Worm (Caenorhabditis elegans) whole organism, young adult: ENCODE data around the gene Y46G5A.8.

Source experiments
- B0035.1 ChIP-seq: sonication (generic microtip); optimal IDR thresholded peaks from 2 replicates; lab custom pipeline; 2016; ENCODE audit warnings: missing genetic modification characterization, mild to moderate bottlenecking, missing compliant biosample characterization, missing genotype, missing genetic modification reagents
- B0336.3 ChIP-seq: fragments of 200-800 bp; sonication (Bioruptor generic); IDR thresholded peaks from 2 replicates; pipeline ENCODE4 v1.3.6; 2022; ENCODE audit warnings: missing genetic modification characterization, missing compliant biosample characterization
- F22D6.2 ChIP-seq: sonication (generic microtip); optimal IDR thresholded peaks from 2 replicates; lab custom pipeline; 2016; ENCODE audit warnings: mild to moderate bottlenecking, missing genetic modification characterization, missing compliant biosample characterization
- F37B4.10 ChIP-seq: fragments of 200-800 bp; sonication (Bioruptor generic); IDR thresholded peaks from 2 replicates; pipeline ENCODE4 v1.3.6; 2022; ENCODE audit warnings: missing genetic modification characterization, missing compliant biosample characterization
- F49E8.2 ChIP-seq: sonication (generic microtip); optimal IDR thresholded peaks from 3 replicates; lab custom pipeline; 2017; ENCODE audit warnings: missing genetic modification characterization, mild to moderate bottlenecking, missing compliant biosample characterization, antibody characterized with exemption, moderate library complexity; ENCODE audit not compliant: insufficient read depth
- F52B5.7 ChIP-seq: sonication (generic microtip); optimal IDR thresholded peaks from 2 replicates; lab custom pipeline; 2016; ENCODE audit warnings: mild to moderate bottlenecking, missing genetic modification characterization, missing compliant biosample characterization
- F55B11.4 ChIP-seq: sonication (generic microtip); optimal IDR thresholded peaks from 2 replicates; lab custom pipeline; 2016; ENCODE audit warnings: missing compliant biosample characterization, missing genetic modification characterization, borderline replicate concordance; ENCODE audit not compliant: insufficient read depth
- F57A8.1 ChIP-seq: fragments of 200-800 bp; sonication (Bioruptor generic); optimal IDR thresholded peaks from 2 replicates; lab custom pipeline; 2018; ENCODE audit warnings: mild to moderate bottlenecking, missing genetic modification characterization, moderate library complexity, missing compliant biosample characterization
- F57C9.4 ChIP-seq: sonication (generic microtip); optimal IDR thresholded peaks from 2 replicates; lab custom pipeline; 2017; ENCODE audit warnings: mild to moderate bottlenecking, missing genetic modification characterization, missing compliant biosample characterization
- K12H6.12 ChIP-seq: fragments of 200-800 bp; sonication (Bioruptor generic); optimal IDR thresholded peaks from 2 replicates; lab custom pipeline; 2018; ENCODE audit warnings: mild to moderate bottlenecking, missing genetic modification characterization, missing compliant biosample characterization
- Y53F4B.3 ChIP-seq: fragments of 200-800 bp; sonication (Bioruptor generic); IDR thresholded peaks from 2 replicates; pipeline ENCODE4 v1.3.6; 2022; ENCODE audit warnings: missing genetic modification reagents, missing genetic modification characterization, missing compliant biosample characterization
- Y53G8AR.9 ChIP-seq: fragments of 200-800 bp; sonication (Bioruptor generic); conservative IDR thresholded peaks from 2 replicates; pipeline ENCODE4 v1.3.6; 2022; ENCODE audit warnings: missing genetic modification reagents, missing genetic modification characterization, missing compliant biosample characterization
- Y67H2A.10 ChIP-seq: fragments of 200-800 bp; sonication (Bioruptor generic); conservative IDR thresholded peaks from 2 replicates; pipeline ENCODE4 v1.3.6; 2022; ENCODE audit warnings: missing genetic modification reagents, missing genetic modification characterization, missing compliant biosample characterization
- akir-1 ChIP-seq: fragments of 200-800 bp; sonication (Bioruptor generic); optimal IDR thresholded peaks from 2 replicates; lab custom pipeline; 2018; ENCODE audit warnings: mild to moderate bottlenecking, missing genetic modification characterization, moderate library complexity, missing compliant biosample characterization
- ama-1 ChIP-seq, 3 experiments: fragments of 150-350 bp in 1 of 3; sonication (generic microtip) in 2 of 3; optimal IDR thresholded peaks; 2 replicates each; lab custom pipeline; 2014 to 2018; ENCODE audit warnings: missing biosample characterization in 2 of 3, missing genetic modification characterization in 2 of 3, missing genetic modification reagents in 2 of 3
- atf-7 ChIP-seq: sonication (generic microtip); optimal IDR thresholded peaks from 2 replicates; lab custom pipeline; 2017; ENCODE audit warnings: mild to moderate bottlenecking, missing genetic modification characterization, missing compliant biosample characterization
- attf-5 ChIP-seq: fragments of 200-800 bp; sonication (Bioruptor generic); optimal IDR thresholded peaks from 2 replicates; lab custom pipeline; 2018; ENCODE audit warnings: mild to moderate bottlenecking, missing genetic modification characterization, missing compliant biosample characterization
- attf-6 ChIP-seq: fragments of 200-800 bp; sonication (Bioruptor generic); IDR thresholded peaks from 2 replicates; pipeline ENCODE4 v1.3.6; 2022; ENCODE audit warnings: missing genetic modification reagents, missing genetic modification characterization, missing compliant biosample characterization
- cebp-1 ChIP-seq, 2 experiments: fragments of 200-800 bp in 1 of 2; sonication (Bioruptor generic) in 1 of 2; sonication (generic microtip) in 1 of 2; IDR thresholded peaks in 1 of 2; optimal IDR thresholded peaks in 1 of 2; 2 replicates each; pipeline versions ENCODE4 v1.3.6 to Lab custom; 2017 to 2022; ENCODE audit warnings: missing compliant biosample characterization in 2 of 2, missing genetic modification characterization in 2 of 2, mild to moderate bottlenecking in 1 of 2, missing genetic modification reagents in 1 of 2, moderate library complexity in 1 of 2
- cebp-2 ChIP-seq: fragments of 200-800 bp; sonication (Bioruptor generic); IDR thresholded peaks from 2 replicates; pipeline ENCODE4 v1.3.6; 2022; ENCODE audit warnings: missing genetic modification characterization, missing compliant biosample characterization
- ceh-79 ChIP-seq: sonication (generic microtip); optimal IDR thresholded peaks from 2 replicates; lab custom pipeline; 2017; ENCODE audit warnings: mild to moderate bottlenecking, missing genetic modification characterization, missing compliant biosample characterization
- chd-7 ChIP-seq: sonication (generic microtip); optimal IDR thresholded peaks from 2 replicates; lab custom pipeline; 2016; ENCODE audit warnings: mild to moderate bottlenecking, missing genetic modification characterization, moderate library complexity, missing compliant biosample characterization
- dox-1 ChIP-seq: fragments of 200-800 bp; sonication (Bioruptor generic); IDR thresholded peaks from 2 replicates; pipeline ENCODE4 v1.3.6; 2022; ENCODE audit warnings: missing genetic modification reagents, missing genetic modification characterization, missing compliant biosample characterization
- efl-1 ChIP-seq: fragments of 150-350 bp; optimal IDR thresholded peaks from 2 replicates; lab custom pipeline; 2014; ENCODE audit warnings: missing biosample characterization, missing genetic modification reagents, missing genetic modification characterization
- egl-44 ChIP-seq: fragments of 200-800 bp; sonication (Bioruptor generic); IDR thresholded peaks from 2 replicates; pipeline ENCODE4 v1.3.6; 2022; ENCODE audit warnings: missing genetic modification reagents, missing genetic modification characterization, missing compliant biosample characterization
- egrh-3 ChIP-seq: fragments of 200-800 bp; sonication (Bioruptor generic); IDR thresholded peaks from 2 replicates; pipeline ENCODE4 v1.3.6; 2022; ENCODE audit warnings: missing genetic modification reagents, missing genetic modification characterization, missing compliant biosample characterization
- gei-17 ChIP-seq: fragments of 200-800 bp; sonication (Bioruptor generic); optimal IDR thresholded peaks from 2 replicates; lab custom pipeline; 2018; ENCODE audit warnings: mild to moderate bottlenecking, missing genetic modification characterization, missing compliant biosample characterization
- him-1 ChIP-seq: sonication (generic microtip); optimal IDR thresholded peaks from 2 replicates; lab custom pipeline; 2016; ENCODE audit warnings: missing genotype, missing genetic modification reagents, missing genetic modification characterization, missing compliant biosample characterization
- hlh-26 ChIP-seq: fragments of 200-800 bp; sonication (Bioruptor generic); conservative IDR thresholded peaks from 2 replicates; pipeline ENCODE4 v1.3.6; 2022; ENCODE audit warnings: missing genetic modification reagents, missing genetic modification characterization, missing compliant biosample characterization
- hmg-1.2 ChIP-seq: fragments of 200-800 bp; sonication (Bioruptor generic); IDR thresholded peaks from 2 replicates; pipeline ENCODE4 v1.3.6; 2022; ENCODE audit warnings: missing genetic modification reagents, missing genetic modification characterization, missing compliant biosample characterization
- lin-54 ChIP-seq: fragments of 200-800 bp; sonication (Bioruptor generic); optimal IDR thresholded peaks from 2 replicates; lab custom pipeline; 2018; ENCODE audit warnings: mild to moderate bottlenecking, missing genetic modification characterization, missing compliant biosample characterization
- madf-10 ChIP-seq: sonication (generic microtip); optimal IDR thresholded peaks from 2 replicates; lab custom pipeline; 2016; ENCODE audit warnings: mild to moderate bottlenecking, missing genetic modification characterization, missing compliant biosample characterization
- mcd-1 ChIP-seq: fragments of 200-800 bp; sonication (Bioruptor generic); IDR thresholded peaks from 2 replicates; pipeline ENCODE4 v1.3.6; 2022; ENCODE audit warnings: missing genetic modification reagents, missing genetic modification characterization, missing compliant biosample characterization
- nhr-120 ChIP-seq: fragments of 200-800 bp; sonication (Bioruptor generic); IDR thresholded peaks from 2 replicates; pipeline ENCODE4 v1.3.6; 2022; ENCODE audit warnings: missing genetic modification characterization, missing compliant biosample characterization
- nhr-179 ChIP-seq: sonication (generic microtip); optimal IDR thresholded peaks from 2 replicates; lab custom pipeline; 2016; ENCODE audit warnings: mild to moderate bottlenecking, missing genetic modification characterization, missing compliant biosample characterization
- nhr-27 ChIP-seq: fragments of 200-800 bp; sonication (Bioruptor generic); optimal IDR thresholded peaks from 2 replicates; lab custom pipeline; 2018; ENCODE audit warnings: mild to moderate bottlenecking, missing genetic modification characterization, moderate library complexity, missing compliant biosample characterization
- nhr-80 ChIP-seq: sonication (generic microtip); optimal IDR thresholded peaks from 2 replicates; lab custom pipeline; 2016; ENCODE audit warnings: missing genetic modification characterization, missing compliant biosample characterization
- pha-4 ChIP-seq: fragments of 150-350 bp; sonication (generic microtip); optimal IDR thresholded peaks from 2 replicates; lab custom pipeline; 2014; ENCODE audit warnings: missing biosample characterization, missing genetic modification reagents, missing genetic modification characterization
- rpc-1 ChIP-seq, 2 experiments: fragments of 150-350 bp in 1 of 2; sonication (generic microtip) in 1 of 2; optimal IDR thresholded peaks; 2 replicates each; lab custom pipeline; 2014 to 2018; ENCODE audit warnings: missing biosample characterization in 1 of 2, missing genetic modification characterization in 1 of 2, missing genetic modification reagents in 1 of 2, missing genotype in 1 of 2
- sea-2 ChIP-seq: fragments of 200-800 bp; sonication (Bioruptor generic); IDR thresholded peaks from 2 replicates; pipeline ENCODE4 v1.3.6; 2022; ENCODE audit warnings: missing genetic modification characterization, missing compliant biosample characterization
- snpc-1.1 ChIP-seq: sonication (generic microtip); optimal IDR thresholded peaks from 2 replicates; lab custom pipeline; 2017; ENCODE audit warnings: missing genetic modification characterization, mild to moderate bottlenecking, missing compliant biosample characterization, antibody characterized with exemption, moderate library complexity, missing genotype, missing genetic modification reagents; ENCODE audit not compliant: insufficient read depth
- tlf-1 ChIP-seq: fragments of 200-800 bp; sonication (Bioruptor generic); optimal IDR thresholded peaks from 2 replicates; lab custom pipeline; 2018; ENCODE audit warnings: mild to moderate bottlenecking, missing genetic modification characterization, missing compliant biosample characterization
- unc-62 ChIP-seq: fragments of 150-350 bp; optimal IDR thresholded peaks from 2 replicates; lab custom pipeline; 2014; ENCODE audit warnings: missing biosample characterization, missing genetic modification reagents, missing genetic modification characterization
- zfh-2 ChIP-seq: fragments of 200-800 bp; sonication (Bioruptor generic); conservative IDR thresholded peaks from 2 replicates; pipeline ENCODE4 v1.3.6; 2022; ENCODE audit warnings: missing genetic modification reagents, missing genetic modification characterization, missing compliant biosample characterization
- ztf-22 ChIP-seq: fragments of 200-800 bp; sonication (Bioruptor generic); optimal IDR thresholded peaks from 2 replicates; lab custom pipeline; 2018; ENCODE audit warnings: mild to moderate bottlenecking, missing genetic modification characterization, moderate library complexity, missing compliant biosample characterization

The Y46G5A.8 gene

ce11 chrII:12796040-12796502 lies 39.9 kb downstream of the Y46G5A.8 start, which contains the start of gene cpt-1:
Gene cpt-1 (minus strand): TSS chrII:12796452.
- TF ChIP-seq gei-17 (GFP tag; lab: Kevin White, UChicago) (peak; percentile 23), nhr-120 (GFP tag; lab: Robert Waterston, UW) (no peak), him-1 (no peak), Y53G8AR.9 (GFP tag; lab: Robert Waterston, UW) (peak; percentile 34), cebp-1 (GFP tag; IDR thresholded peaks at IDR 0.05; lab: Robert Waterston, UW) (no peak), cebp-1 (tag; optimal IDR thresholded peaks at IDR 0.05; lab: Kevin White, UChicago) (peak; percentile 15), Y67H2A.10 (no peak), nhr-179 (tag; lab: Kevin White, UChicago) (no peak), nhr-80 (tag; lab: Kevin White, UChicago) (no peak), zfh-2 (GFP tag; lab: Robert Waterston, UW) (0 out of 2 replicates have a peak, but pooled peaks have one; percentile 19), lin-54 (GFP tag; lab: Kevin White, UChicago) (no peak), F37B4.10 (GFP tag; lab: Robert Waterston, UW) (no peak), pha-4 (tag; lab: Kevin White, UChicago) (no peak), F57C9.4 (tag; lab: Kevin White, UChicago) (no peak), rpc-1 (optimal IDR thresholded peaks at IDR 0.05; lab: Kevin White, UChicago) (no peak), rpc-1 (tag; optimal IDR thresholded peaks at IDR 0.05; lab: Kevin White, UChicago) (no peak), hlh-26 (no peak), F55B11.4 (tag; lab: Kevin White, UChicago) (no peak), sea-2 (GFP tag; lab: Robert Waterston, UW) (no peak), cebp-2 (no peak), madf-10 (no peak), tlf-1 (no peak), F52B5.7 (tag; lab: Kevin White, UChicago) (no peak), mcd-1 (GFP tag; lab: Robert Waterston, UW) (peak; percentile 28; the same call in 1 of the 2 replicates), attf-6 (GFP tag; lab: Robert Waterston, UW) (no peak), F49E8.2 (tag; lab: Kevin White, UChicago) (no peak), chd-7 (tag; lab: Kevin White, UChicago) (peak; percentile 4), F22D6.2 (no peak)

- peak; percentile 73; the same call in 1 of the 2 replicates for TF ChIP-seq zfh-2 (GFP tag; lab: Robert Waterston, UW)
- TF ChIP-seq hmg-1.2 (GFP tag; lab: Robert Waterston, UW) = no peak
- no peak for TF ChIP-seq attf-5 (GFP tag; lab: Kevin White, UChicago)
- TF ChIP-seq K12H6.12 = no peak
- TF ChIP-seq ceh-79 (tag; lab: Kevin White, UChicago) = no peak
- TF ChIP-seq dox-1 (GFP tag; lab: Robert Waterston, UW) = peak; percentile 40; the same call in 1 of the 2 replicates
- TF ChIP-seq atf-7 = peak; percentile 47
- TF ChIP-seq gei-17 (GFP tag; lab: Kevin White, UChicago) = no peak
- TF ChIP-seq ztf-22 (GFP tag; lab: Kevin White, UChicago) = no peak
- no peak for TF ChIP-seq F57A8.1 (GFP tag; lab: Kevin White, UChicago)
- peak; percentile 65 for TF ChIP-seq nhr-80 (tag; lab: Kevin White, UChicago)
- TF ChIP-seq nhr-27 (tag; lab: Kevin White, UChicago) = no peak
- peak; percentile 55 for TF ChIP-seq B0336.3 (GFP tag; lab: Robert Waterston, UW)
- TF ChIP-seq egrh-3 (GFP tag; lab: Robert Waterston, UW) = no peak
- no peak for TF ChIP-seq chd-7 (tag; lab: Kevin White, UChicago)
- no peak for TF ChIP-seq Y53F4B.3
- no peak for TF ChIP-seq Y67H2A.10
- TF ChIP-seq ama-1 (optimal IDR thresholded peaks at IDR 0.05; lab: Kevin White, UChicago) = peak; percentile 26
- TF ChIP-seq ama-1 (GFP tag; optimal IDR thresholded peaks at IDR 0.05; lab: Kevin White, UChicago) = no peak
- TF ChIP-seq mcd-1 (GFP tag; lab: Robert Waterston, UW) = 0 out of 2 replicates have a peak, but pooled peaks have one; percentile 5
- no peak for TF ChIP-seq B0035.1 (tag; lab: Kevin White, UChicago)
- TF ChIP-seq egl-44 (GFP tag; lab: Robert Waterston, UW) = peak; percentile 31; the same call in 1 of the 2 replicates
- TF ChIP-seq snpc-1.1 (tag; lab: Kevin White, UChicago) = no peak
- no peak for TF ChIP-seq efl-1 (GFP tag; lab: Kevin White, UChicago)
- TF ChIP-seq akir-1 (GFP tag; lab: Kevin White, UChicago) = no peak
- peak; percentile 42 for TF ChIP-seq unc-62 (GFP tag; lab: Kevin White, UChicago)
Observed at ce11 chrII:12797211-12797794, 41.2 kb downstream of the Y46G5A.8 start.
